Worm (Caenorhabditis elegans) whole organism, midembryonic: ENCODE results near the gene cdc-48.1.

Experiments
- T22C8.4 ChIP-seq: fragments of 200-800 bp; sonication (Bioruptor generic); IDR thresholded peaks from 2 replicates; pipeline ENCODE4 v1.3.6; 2022; ENCODE audit warnings: missing genetic modification characterization, missing compliant biosample characterization
- cog-1 ChIP-seq: sonication (generic microtip); optimal IDR thresholded peaks from 2 replicates; lab custom pipeline; 2016; ENCODE audit warnings: missing genetic modification characterization, missing compliant biosample characterization
- flt-1 ChIP-seq: fragments of 200-800 bp; sonication (Bioruptor generic); IDR thresholded peaks from 2 replicates; pipeline ENCODE4 v1.3.6; 2022; ENCODE audit warnings: missing genetic modification characterization, missing compliant biosample characterization
- klf-2 ChIP-seq: fragments of 200-800 bp; sonication (Bioruptor generic); conservative IDR thresholded peaks from 2 replicates; pipeline ENCODE4 v1.3.6; 2022; ENCODE audit warnings: missing genetic modification reagents, missing genetic modification characterization, missing compliant biosample characterization
- med-1 ChIP-seq: sonication (generic microtip); optimal IDR thresholded peaks from 2 replicates; lab custom pipeline; 2017; ENCODE audit warnings: missing genetic modification characterization, mild to moderate bottlenecking, missing compliant biosample characterization, antibody characterized with exemption, missing genetic modification reagents; ENCODE audit not compliant: insufficient read depth
- ref-1 ChIP-seq: fragments of 200-800 bp; sonication (Bioruptor generic); conservative IDR thresholded peaks from 2 replicates; pipeline ENCODE4 v1.3.6; 2022; ENCODE audit warnings: missing genetic modification reagents, missing genetic modification characterization, missing compliant biosample characterization
- tab-1 ChIP-seq: fragments of 200-800 bp; sonication (Bioruptor generic); IDR thresholded peaks from 2 replicates; pipeline ENCODE4 v1.3.6; 2022; ENCODE audit warnings: missing genetic modification characterization, missing compliant biosample characterization
- ztf-23 ChIP-seq: fragments of 200-800 bp; sonication (Bioruptor generic); IDR thresholded peaks from 2 replicates; pipeline ENCODE4 v1.3.6; 2022; ENCODE audit warnings: missing genetic modification reagents, missing genetic modification characterization, missing compliant biosample characterization
- ztf-29 ChIP-seq: fragments of 200-800 bp; sonication (Bioruptor generic); IDR thresholded peaks from 2 replicates; pipeline ENCODE4 v1.3.6; 2022; ENCODE audit warnings: missing genetic modification reagents, missing genetic modification characterization, missing compliant biosample characterization

The cdc-48.1 gene

ce11 chrII:10547803-10548693 lies 15.2 kb downstream of the cdc-48.1 start:
- TF ChIP-seq flt-1 (peak; percentile 45; the same call in 1 of the 2 replicates), med-1 (GFP tag; lab: Kevin White, UChicago) (no peak)

- TF ChIP-seq ztf-29 (GFP tag; lab: Robert Waterston, UW) (no peak), flt-1 (peak; percentile 61; the same call in 1 of the 2 replicates)
These were observed 15.9 kb downstream of the cdc-48.1 start for ce11 chrII:10547311-10547710.

- no peak for TF ChIP-seq T22C8.4
- no peak for TF ChIP-seq ztf-29 (GFP tag; lab: Robert Waterston, UW)
- TF ChIP-seq tab-1 (GFP tag; lab: Robert Waterston, UW), result no peak
- no peak for TF ChIP-seq cog-1 (tag; lab: Kevin White, UChicago)
- TF ChIP-seq med-1 (GFP tag; lab: Kevin White, UChicago), result no peak
- TF ChIP-seq ref-1 (GFP tag; lab: Robert Waterston, UW), result no peak
- TF ChIP-seq flt-1, result no peak
- TF ChIP-seq ztf-23 (GFP tag; lab: Robert Waterston, UW), result no peak
- TF ChIP-seq klf-2, result no peak
These were observed 16.5 kb downstream of the cdc-48.1 start for ce11 chrII:10546784-10547087.

ce11 chrII:10545924-10546783 lies 17.1 kb downstream of the cdc-48.1 start:
- TF ChIP-seq klf-2 (no peak), ztf-29 (GFP tag; lab: Robert Waterston, UW) (no peak), cog-1 (tag; lab: Kevin White, UChicago) (no peak), med-1 (GFP tag; lab: Kevin White, UChicago) (no peak), tab-1 (GFP tag; lab: Robert Waterston, UW) (no peak), T22C8.4 (no peak), flt-1 (no peak), ref-1 (GFP tag; lab: Robert Waterston, UW) (no peak), ztf-23 (GFP tag; lab: Robert Waterston, UW) (no peak)

ce11 chrII:10545213-10545612 lies 18.0 kb downstream of the cdc-48.1 start:
- TF ChIP-seq T22C8.4 (no peak), ref-1 (GFP tag; lab: Robert Waterston, UW) (0 out of 2 replicates have a peak, but pooled peaks have one; percentile 12), flt-1 (peak; percentile 73)

ce11 chrII:10544374-10544908 lies 18.8 kb downstream of the cdc-48.1 start:
- TF ChIP-seq klf-2, result no peak
- TF ChIP-seq cog-1 (tag; lab: Kevin White, UChicago), result no peak
- no peak for TF ChIP-seq flt-1
- TF ChIP-seq T22C8.4, result 0 out of 2 replicates have a peak, but pooled peaks have one; percentile 13
- no peak for TF ChIP-seq ztf-23 (GFP tag; lab: Robert Waterston, UW)
- TF ChIP-seq ref-1 (GFP tag; lab: Robert Waterston, UW), result no peak
- no peak for TF ChIP-seq med-1 (GFP tag; lab: Kevin White, UChicago)
- no peak for TF ChIP-seq ztf-29 (GFP tag; lab: Robert Waterston, UW)
- no peak for TF ChIP-seq tab-1 (GFP tag; lab: Robert Waterston, UW)

- TF ChIP-seq flt-1 (no peak), ztf-23 (GFP tag; lab: Robert Waterston, UW) (no peak), med-1 (GFP tag; lab: Kevin White, UChicago) (no peak), tab-1 (GFP tag; lab: Robert Waterston, UW) (no peak), klf-2 (no peak)
These were observed 19.6 kb downstream of the cdc-48.1 start for ce11 chrII:10543457-10544137.

- TF ChIP-seq med-1 (GFP tag; lab: Kevin White, UChicago) (no peak), ztf-29 (GFP tag; lab: Robert Waterston, UW) (no peak), ztf-23 (GFP tag; lab: Robert Waterston, UW) (no peak), tab-1 (GFP tag; lab: Robert Waterston, UW) (no peak)
These were observed 20.4 kb downstream of the cdc-48.1 start for ce11 chrII:10542654-10543456.

DNA sequence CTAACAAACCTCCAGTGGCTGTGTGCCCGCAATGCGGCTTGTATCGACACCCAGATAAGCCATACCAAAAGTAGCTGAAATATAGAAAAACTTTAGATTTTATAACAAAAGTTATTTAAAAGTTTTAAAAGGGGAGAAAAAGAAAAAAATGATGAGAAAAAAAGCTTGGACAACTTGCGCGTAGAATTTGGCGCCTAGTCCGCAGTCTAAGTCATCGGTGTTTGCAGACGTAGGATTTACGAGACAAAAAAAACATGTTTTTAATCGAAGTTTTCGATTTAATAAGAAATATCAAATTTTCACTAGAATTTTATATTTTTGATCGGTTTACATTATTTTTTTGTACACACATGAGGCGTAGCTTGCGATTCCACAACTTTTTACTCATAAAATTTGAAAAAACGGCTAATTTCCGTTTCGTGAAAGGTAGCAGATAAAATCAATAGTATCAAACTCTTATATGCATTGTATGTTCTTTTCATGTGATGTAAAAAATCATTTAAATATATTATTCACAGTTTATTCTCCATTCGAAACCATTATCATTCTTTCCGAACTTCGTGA lies 21.2 kb downstream of the cdc-48.1 start, which contains the start of gene pro-1:
pro-1 (minus strand) TSS at position 74 of the 564 bp plus-strand sequence.
- TF ChIP-seq tab-1 (GFP tag; lab: Robert Waterston, UW), result no peak
- TF ChIP-seq ref-1 (GFP tag; lab: Robert Waterston, UW), result no peak
- TF ChIP-seq klf-2, result no peak
- no peak for TF ChIP-seq med-1 (GFP tag; lab: Kevin White, UChicago)
- peak; percentile 53 for TF ChIP-seq cog-1 (tag; lab: Kevin White, UChicago)
- TF ChIP-seq ztf-23 (GFP tag; lab: Robert Waterston, UW), result no peak
- peak; percentile 59; the same call in 1 of the 2 replicates for TF ChIP-seq flt-1
- no peak for TF ChIP-seq T22C8.4
- no peak for TF ChIP-seq ztf-29 (GFP tag; lab: Robert Waterston, UW)
